Fruit fly (Drosophila melanogaster): ENCODE measurements around the gene Jon74E.

Gene Jon74E

DNA sequence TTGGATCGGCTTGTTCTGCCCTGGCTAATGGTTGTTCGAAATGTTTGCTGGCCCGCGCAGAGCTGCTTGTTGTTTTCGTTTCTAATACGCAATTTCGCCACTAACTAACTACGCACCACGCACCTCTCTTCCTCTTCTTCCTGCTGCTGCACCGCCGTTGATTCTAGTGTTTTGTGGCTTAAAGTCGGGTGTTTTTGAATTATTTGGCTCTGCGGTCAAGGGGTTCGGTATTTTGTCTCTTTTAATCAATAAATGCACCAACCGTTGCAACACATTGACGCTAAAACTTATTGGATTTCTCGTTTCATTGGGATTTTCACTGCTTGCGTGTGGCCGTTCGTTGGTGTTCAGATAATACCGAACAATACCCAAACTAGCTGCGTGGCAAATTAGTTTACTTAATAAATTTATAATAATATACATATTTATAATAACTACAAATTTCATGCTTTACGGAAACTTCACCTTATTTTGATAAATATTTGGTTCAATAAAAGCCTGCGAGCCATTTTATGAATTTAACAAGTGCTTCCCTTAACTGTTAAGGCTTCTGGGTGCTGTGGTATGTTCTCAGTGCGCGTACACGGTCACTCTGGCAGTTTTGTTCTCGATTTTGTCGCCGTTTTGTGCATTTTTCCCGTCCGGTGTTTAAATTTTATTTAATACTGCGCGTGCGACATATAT lies 19.3 kb downstream of the Jon74E start, which contains the start of the genes Edc3 and Nedd4 (continued):
- TF ChIP-seq CG7963 (GFP tag; IDR thresholded peaks at IDR 0.05; ENCODE audit: partially characterized antibody) (no peak), CG10543 (GFP tag; optimal IDR thresholded peaks at IDR 0.05) (peak; percentile 39), D19A (tag; optimal IDR thresholded peaks at IDR 0.05) (peak; percentile 41), Nf-YC (tag; optimal IDR thresholded peaks at IDR 0.05) (peak; percentile 54), fd3F (GFP tag; optimal IDR thresholded peaks at IDR 0.05) (no peak), CG13624 (GFP tag; optimal IDR thresholded peaks at IDR 0.05) (peak; percentile 93), zen (tag; optimal IDR thresholded peaks at IDR 0.05) (peak; percentile 13), gfzf (GFP tag; optimal IDR thresholded peaks at IDR 0.05) (peak; percentile 82), CG31441 (GFP tag; IDR thresholded peaks at IDR 0.05) (peak; percentile 54; the same call in 1 of the 2 replicates), CG17361 (GFP tag; IDR thresholded peaks at IDR 0.05) (peak; percentile 60; the same call in 2 of the 3 replicates), Spps (tag; optimal IDR thresholded peaks at IDR 0.05) (peak; percentile 2), CG18599 (GFP tag; optimal IDR thresholded peaks at IDR 0.05) (peak; percentile 26), gsb-n (tag; optimal IDR thresholded peaks at IDR 0.05) (peak; percentile 69), Atf6 (GFP tag; IDR thresholded peaks at IDR 0.05) (no peak), CTCF (GFP tag; optimal IDR thresholded peaks at IDR 0.05) (peak; percentile 38), z (GFP tag; IDR thresholded peaks at IDR 0.05) (no peak), CG15601 (tag; optimal IDR thresholded peaks at IDR 0.05) (peak; percentile 51), CG10147 (GFP tag; optimal IDR thresholded peaks at IDR 0.05) (peak; percentile 46), CG3995 (GFP tag; optimal IDR thresholded peaks at IDR 0.05) (peak; percentile 16), hkb (optimal IDR thresholded peaks at IDR 0.05) (no peak), hkb (GFP tag; IDR thresholded peaks at IDR 0.05) (no peak), HLH54F (GFP tag; optimal IDR thresholded peaks at IDR 0.05) (no peak)

DNA sequence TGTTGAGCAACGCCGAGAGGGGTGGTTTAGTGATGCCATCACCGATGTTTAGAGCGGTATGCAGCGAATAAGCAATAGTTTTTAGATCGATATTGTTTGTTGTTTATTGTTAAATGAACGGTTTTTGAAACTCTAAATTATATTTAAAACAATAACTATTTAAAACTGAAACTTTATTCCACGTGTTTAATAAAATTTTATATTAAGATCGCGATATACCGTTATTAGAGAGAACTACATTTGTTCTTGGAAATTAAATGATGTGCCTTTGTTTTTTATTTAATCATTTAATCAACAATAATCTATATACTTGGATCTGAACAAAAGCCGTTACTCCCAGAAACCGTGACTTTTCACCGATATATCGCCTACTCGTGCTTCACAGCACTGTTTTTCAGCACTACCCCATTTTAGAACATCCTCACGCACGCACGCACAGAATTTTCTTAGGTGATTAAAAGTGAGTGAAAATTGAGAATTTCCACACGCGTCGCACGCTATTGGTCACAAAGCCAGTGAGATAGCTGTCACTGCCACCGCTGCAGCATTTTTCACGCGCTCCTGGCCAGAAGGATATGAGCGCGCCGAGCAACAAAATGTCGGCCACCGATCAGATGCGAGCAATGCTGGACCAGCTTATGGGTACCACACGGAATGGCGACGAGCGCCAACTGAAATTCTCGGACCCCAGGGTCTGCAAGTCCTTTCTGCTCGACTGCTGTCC lies 34.9 kb downstream of the Jon74E start, which contains the start of the genes U4-U6-60K and CG7564:
Gene U4-U6-60K (minus strand): TSS at position 20 of the 724 bp plus-strand sequence.
Gene CG7564 (plus strand): TSS at position 406 of the 724 bp plus-strand sequence.
- TF ChIP-seq CG12769 (tag; optimal IDR thresholded peaks at IDR 0.05) (no peak), dysf (GFP tag; IDR thresholded peaks at IDR 0.05) (peak; percentile 68; the same call in 1 of the 3 replicates), CG14860 (GFP tag; IDR thresholded peaks at IDR 0.05; ENCODE audit: partially characterized antibody) (peak; percentile 95), ara (GFP tag; IDR thresholded peaks at IDR 0.05) (no peak), nerfin-1 (tag; optimal IDR thresholded peaks at IDR 0.05) (peak; percentile 24), CG4424 (GFP tag; optimal IDR thresholded peaks at IDR 0.05) (peak; percentile 55), Asciz (GFP tag; optimal IDR thresholded peaks at IDR 0.05) (no peak), twi (tag; optimal IDR thresholded peaks at IDR 0.05) (peak; percentile 14), CG31224 (GFP tag; IDR thresholded peaks at IDR 0.05) (peak; percentile 40; the same call in 1 of the 2 replicates), CG15696 (tag; optimal IDR thresholded peaks at IDR 0.05) (peak; percentile 38), CG12942 (GFP tag; optimal IDR thresholded peaks at IDR 0.05) (peak; percentile 61), cato (GFP tag; optimal IDR thresholded peaks at IDR 0.05; ENCODE audit: borderline replicate concordance) (peak; percentile 64), Ets97D (GFP tag; optimal IDR thresholded peaks at IDR 0.05) (peak; percentile 45), Mes4 (GFP tag; optimal IDR thresholded peaks at IDR 0.05) (no peak), BEAF-32 (GFP tag; optimal IDR thresholded peaks at IDR 0.05) (peak; percentile 99), slbo (GFP tag; IDR thresholded peaks at IDR 0.05) (peak; percentile 77), Mad (GFP tag; optimal IDR thresholded peaks at IDR 0.05) (peak; percentile 52), CkIIα-i1 (GFP tag; IDR thresholded peaks at IDR 0.05) (no peak), sd (tag; optimal IDR thresholded peaks at IDR 0.05) (peak; percentile 68), mam (GFP tag; optimal IDR thresholded peaks at IDR 0.05) (peak; percentile 69), D (optimal IDR thresholded peaks at IDR 0.05) (peak; percentile 22), D (GFP tag; optimal IDR thresholded peaks at IDR 0.05) (peak; percentile 46), CG17568 (GFP tag; optimal IDR thresholded peaks at IDR 0.05) (no peak), Fer1 (GFP tag; optimal IDR thresholded peaks at IDR 0.05) (no peak), CG16779 (GFP tag; IDR thresholded peaks at IDR 0.05) (no peak), CG1529 (GFP tag; optimal IDR thresholded peaks at IDR 0.05) (no peak), CG16815 (GFP tag; optimal IDR thresholded peaks at IDR 0.05) (peak; percentile 76)
